Worm (Caenorhabditis elegans) whole organism, L4 larva: ENCODE data around the gene Y37H2A.11.
A peak's percentile ranks its signal among the peaks of the same experiment; 100 is the strongest.

Experiments used
- F26F4.8 ChIP-seq: fragments of 200-800 bp; sonication (Bioruptor generic); conservative IDR thresholded peaks from 2 replicates; pipeline ENCODE4 v1.3.6; 2022; ENCODE audit warnings: missing genetic modification characterization, missing compliant biosample characterization
- F49E8.2 ChIP-seq: sonication (generic microtip); optimal IDR thresholded peaks from 2 replicates; lab custom pipeline; 2016; ENCODE audit warnings: missing compliant biosample characterization, mild to moderate bottlenecking, missing genetic modification characterization, borderline replicate concordance
- T20F7.1 ChIP-seq: fragments of 200-800 bp; sonication (Bioruptor generic); optimal IDR thresholded peaks from 2 replicates; lab custom pipeline; 2018; ENCODE audit warnings: mild to moderate bottlenecking, missing genetic modification characterization, missing compliant biosample characterization
- aha-1 ChIP-seq: fragments of 150-350 bp; peaks from one replicate; lab custom pipeline; 2014; ENCODE audit warnings: missing biosample characterization, missing genetic modification characterization
- aly-2 ChIP-seq: sonication (generic microtip); optimal IDR thresholded peaks from 2 replicates; lab custom pipeline; 2018; ENCODE audit warnings: missing biosample characterization, missing genetic modification characterization
- ama-1 ChIP-seq: fragments of 150-350 bp; optimal IDR thresholded peaks from 2 replicates; lab custom pipeline; 2014; ENCODE audit warnings: inconsistent platforms, mixed read lengths
- ceh-28 ChIP-seq: fragments of 150-350 bp; optimal IDR thresholded peaks from 2 replicates; lab custom pipeline; 2014; ENCODE audit warnings: missing biosample characterization, missing genetic modification reagents, missing genetic modification characterization
- ces-1 ChIP-seq: fragments of 150-350 bp; sonication (generic microtip); optimal IDR thresholded peaks from 4 replicates; lab custom pipeline; 2014; ENCODE audit warnings: missing biosample characterization, missing genetic modification reagents, missing genetic modification characterization
- dmd-8 ChIP-seq: fragments of 200-800 bp; sonication (Bioruptor generic); IDR thresholded peaks from 2 replicates; pipeline ENCODE4 v1.3.6; 2022; ENCODE audit warnings: missing genetic modification characterization, missing compliant biosample characterization
- dpl-1 ChIP-seq: fragments of 150-350 bp; optimal IDR thresholded peaks from 2 replicates; lab custom pipeline; 2014; ENCODE audit warnings: missing biosample characterization, missing genetic modification reagents, missing genetic modification characterization
- duxl-1 ChIP-seq: sonication (generic microtip); optimal IDR thresholded peaks from 2 replicates; lab custom pipeline; 2016; ENCODE audit warnings: mild to moderate bottlenecking, missing genetic modification characterization, moderate library complexity, missing compliant biosample characterization; ENCODE audit not compliant: poor library complexity
- egl-43 ChIP-seq: fragments of 200-800 bp; sonication (Bioruptor generic); IDR thresholded peaks from 2 replicates; pipeline ENCODE4 v1.3.6; 2022; ENCODE audit warnings: missing genetic modification reagents, missing genetic modification characterization, missing compliant biosample characterization
- hlh-30 ChIP-seq: sonication (generic microtip); optimal IDR thresholded peaks from 2 replicates; lab custom pipeline; 2017; ENCODE audit warnings: antibody characterized with exemption, mild to moderate bottlenecking, missing genetic modification characterization, missing compliant biosample characterization; ENCODE audit not compliant: insufficient read depth
- hmg-1.1 ChIP-seq: fragments of 200-800 bp; sonication (Bioruptor generic); IDR thresholded peaks from 2 replicates; pipeline ENCODE4 v1.3.6; 2022; ENCODE audit warnings: missing genetic modification reagents, missing genetic modification characterization, missing compliant biosample characterization
- jun-1 ChIP-seq: fragments of 150-350 bp; optimal IDR thresholded peaks from 2 replicates; lab custom pipeline; 2014; ENCODE audit warnings: missing biosample characterization, missing genetic modification reagents, missing genetic modification characterization
- lim-7 ChIP-seq: fragments of 200-800 bp; sonication (Bioruptor generic); IDR thresholded peaks from 2 replicates; pipeline ENCODE4 v1.3.6; 2022; ENCODE audit warnings: missing genetic modification characterization, missing compliant biosample characterization
- lin-13 ChIP-seq: fragments of 150-350 bp; optimal IDR thresholded peaks from 2 replicates; lab custom pipeline; 2014; ENCODE audit warnings: missing biosample characterization, missing genetic modification reagents, missing genetic modification characterization
- lin-38 ChIP-seq: fragments of 200-800 bp; sonication (Bioruptor generic); IDR thresholded peaks from 2 replicates; pipeline ENCODE4 v1.3.6; 2022; ENCODE audit warnings: missing genetic modification reagents, missing genetic modification characterization, missing compliant biosample characterization
- mxl-2 ChIP-seq: fragments of 200-800 bp; sonication (Bioruptor generic); conservative IDR thresholded peaks from 2 replicates; pipeline ENCODE4 v1.3.6; 2022; ENCODE audit warnings: missing genetic modification reagents, missing genetic modification characterization, missing compliant biosample characterization
- mxl-3 ChIP-seq: fragments of 200-800 bp; sonication (Bioruptor generic); optimal IDR thresholded peaks from 2 replicates; lab custom pipeline; 2018; ENCODE audit warnings: mild to moderate bottlenecking, missing genetic modification characterization, missing compliant biosample characterization
- nhr-10 ChIP-seq: fragments of 150-350 bp; optimal IDR thresholded peaks from 2 replicates; lab custom pipeline; 2014; ENCODE audit warnings: missing biosample characterization, missing genetic modification characterization
- nhr-237 ChIP-seq: sonication (generic microtip); optimal IDR thresholded peaks from 2 replicates; lab custom pipeline; 2017; ENCODE audit warnings: missing biosample characterization, missing genetic modification characterization
- nhr-28 ChIP-seq: fragments of 150-350 bp; optimal IDR thresholded peaks from 2 replicates; lab custom pipeline; 2014; ENCODE audit warnings: missing biosample characterization, missing genetic modification characterization
- nhr-42 ChIP-seq: fragments of 200-800 bp; sonication (Bioruptor generic); IDR thresholded peaks from 2 replicates; pipeline ENCODE4 v1.3.6; 2022; ENCODE audit warnings: missing genetic modification characterization, missing compliant biosample characterization
- pqm-1 ChIP-seq: sonication (generic microtip); optimal IDR thresholded peaks from 2 replicates; lab custom pipeline; 2017; ENCODE audit warnings: missing biosample characterization, missing genetic modification characterization
- set-16 ChIP-seq: fragments of 200-800 bp; sonication (Bioruptor generic); IDR thresholded peaks from 2 replicates; pipeline ENCODE4 v1.3.6; 2022; ENCODE audit warnings: missing genetic modification reagents, missing genetic modification characterization, missing compliant biosample characterization
- snpc-4 ChIP-seq: fragments of 150-350 bp; optimal IDR thresholded peaks from 2 replicates; lab custom pipeline; 2014; ENCODE audit warnings: missing biosample characterization, missing genetic modification characterization
- spr-1 ChIP-seq: sonication (generic microtip); optimal IDR thresholded peaks from 2 replicates; lab custom pipeline; 2016; ENCODE audit warnings: mild to moderate bottlenecking, missing genetic modification characterization, missing compliant biosample characterization
- tag-97 ChIP-seq: fragments of 200-800 bp; sonication (Bioruptor generic); IDR thresholded peaks from 2 replicates; pipeline ENCODE4 v1.3.6; 2022; ENCODE audit warnings: missing genetic modification characterization, missing compliant biosample characterization
- unc-39 ChIP-seq: sonication (generic microtip); optimal IDR thresholded peaks from 2 replicates; lab custom pipeline; 2017; ENCODE audit warnings: missing biosample characterization, missing genetic modification characterization
- zfp-2 ChIP-seq: sonication (generic microtip); optimal IDR thresholded peaks from 2 replicates; lab custom pipeline; 2016; ENCODE audit warnings: mild to moderate bottlenecking, missing genetic modification characterization, missing compliant biosample characterization
- zip-2 ChIP-seq: fragments of 150-350 bp; optimal IDR thresholded peaks from 2 replicates; lab custom pipeline; 2014; ENCODE audit warnings: missing biosample characterization, missing genetic modification characterization

Gene Y37H2A.11

DNA sequence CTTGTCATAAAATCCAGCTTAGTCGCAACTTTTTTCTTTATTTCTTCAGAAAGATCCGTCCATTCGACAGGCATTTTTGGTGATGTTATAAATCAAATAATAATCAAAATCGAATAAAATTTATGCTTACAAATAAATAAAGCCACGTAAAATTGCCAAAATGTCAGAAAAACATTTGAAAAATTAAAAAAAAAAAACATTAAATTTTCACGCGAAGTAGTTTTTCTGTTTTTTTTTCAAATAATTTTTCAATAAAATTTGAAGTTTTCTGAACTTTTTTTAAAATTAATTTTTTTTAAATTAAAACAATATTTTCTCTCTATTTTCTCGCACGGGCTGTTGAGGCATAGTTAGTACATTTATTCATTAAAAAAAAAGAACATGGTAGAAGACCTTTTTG, 37.4 kb downstream of the Y37H2A.11 start, which contains the start of gene C31G12.4 (continued):
- TF ChIP-seq spr-1: no peak
- TF ChIP-seq mxl-2 (GFP tag; lab: Robert Waterston, UW): no peak

DNA sequence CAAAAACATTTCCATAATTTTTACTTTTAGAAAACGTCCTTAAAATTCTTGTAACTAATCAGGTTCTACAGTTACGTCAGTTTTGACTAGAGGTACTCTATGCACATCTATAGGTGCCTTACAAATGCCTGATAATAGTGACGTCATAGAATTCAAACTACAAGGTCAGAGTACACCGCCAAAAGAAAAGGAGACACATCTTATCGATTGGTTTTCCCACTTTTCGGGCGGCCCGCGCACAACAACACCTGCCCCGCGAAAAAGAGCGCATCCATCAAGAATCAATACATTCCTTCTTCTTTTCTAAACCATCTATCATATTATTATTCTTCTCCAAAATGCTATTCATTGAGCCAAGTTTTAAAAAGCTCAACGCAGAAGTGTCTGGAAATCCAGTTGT, 38.4 kb downstream of the Y37H2A.11 start, which contains the start of gene C31G12.1:
TSS of gene C31G12.1 (plus strand) at position 301 of the 400 bp plus-strand sequence.
- TF ChIP-seq T20F7.1 (GFP tag; lab: Kevin White, UChicago) (no peak), lin-13 (GFP tag; lab: Kevin White, UChicago) (no peak), aly-2 (tag; lab: Kevin White, UChicago) (no peak), hlh-30 (tag; lab: Kevin White, UChicago) (no peak), tag-97 (GFP tag; lab: Robert Waterston, UW) (no peak), dmd-8 (GFP tag; lab: Robert Waterston, UW) (no peak), set-16 (GFP tag; lab: Robert Waterston, UW) (no peak), hmg-1.1 (GFP tag; lab: Robert Waterston, UW) (no peak)

DNA sequence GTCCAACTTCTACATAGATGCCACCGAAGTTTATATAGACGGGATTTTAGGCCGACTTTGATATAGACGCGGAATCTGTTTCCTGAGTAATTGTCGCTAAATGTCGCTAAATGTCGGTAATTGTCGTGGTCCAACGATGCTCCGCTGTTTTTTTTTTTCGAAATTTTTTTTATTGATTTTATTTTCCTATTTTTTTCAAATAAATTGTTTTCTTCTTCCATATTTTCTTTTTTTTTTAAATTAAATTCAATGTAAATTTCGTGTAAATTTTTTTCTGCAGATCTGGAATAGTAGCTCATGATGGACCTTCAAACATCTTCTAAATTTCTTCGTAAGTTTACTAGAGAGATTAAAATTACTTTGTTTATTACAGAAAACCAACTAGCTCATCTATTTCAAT, 43.6 kb downstream of the Y37H2A.11 start, which contains the start of gene C31G12.3:
TSS of gene C31G12.3 (plus strand) at position 301 of the 400 bp plus-strand sequence.
- no peak for TF ChIP-seq unc-39 (tag; lab: Kevin White, UChicago)
- no peak for TF ChIP-seq zip-2 (tag; lab: Kevin White, UChicago)
- TF ChIP-seq dpl-1 (GFP tag; lab: Kevin White, UChicago): no peak
- TF ChIP-seq lim-7: no peak
- TF ChIP-seq snpc-4: no peak
- TF ChIP-seq ama-1: no peak
- TF ChIP-seq F49E8.2: no peak

DNA sequence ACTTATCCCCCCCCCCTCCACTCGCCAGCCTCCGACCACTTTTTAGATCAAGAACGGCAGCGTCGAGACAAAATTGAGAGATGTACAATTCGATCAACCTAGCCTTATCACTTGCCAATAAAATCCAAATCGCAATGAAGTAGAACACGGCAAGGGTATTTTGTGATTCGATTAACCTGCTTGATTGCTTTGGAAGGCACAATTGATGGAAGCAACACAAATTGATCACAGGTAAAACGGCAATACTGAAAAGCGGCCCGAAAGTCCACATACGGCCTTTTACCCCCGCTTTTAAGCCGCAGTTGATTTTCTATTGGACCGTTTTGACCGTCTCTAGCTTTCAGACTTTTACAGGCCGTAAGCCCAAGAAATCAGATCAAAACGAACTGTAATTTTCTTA, 47.1 kb downstream of the Y37H2A.11 start, which contains the start of gene clec-245:
TSS of gene clec-245 (minus strand) at position 101 of the 400 bp plus-strand sequence.
- TF ChIP-seq aha-1 (tag; lab: Kevin White, UChicago) (peak; percentile 84), mxl-3 (GFP tag; lab: Kevin White, UChicago) (no peak)

DNA sequence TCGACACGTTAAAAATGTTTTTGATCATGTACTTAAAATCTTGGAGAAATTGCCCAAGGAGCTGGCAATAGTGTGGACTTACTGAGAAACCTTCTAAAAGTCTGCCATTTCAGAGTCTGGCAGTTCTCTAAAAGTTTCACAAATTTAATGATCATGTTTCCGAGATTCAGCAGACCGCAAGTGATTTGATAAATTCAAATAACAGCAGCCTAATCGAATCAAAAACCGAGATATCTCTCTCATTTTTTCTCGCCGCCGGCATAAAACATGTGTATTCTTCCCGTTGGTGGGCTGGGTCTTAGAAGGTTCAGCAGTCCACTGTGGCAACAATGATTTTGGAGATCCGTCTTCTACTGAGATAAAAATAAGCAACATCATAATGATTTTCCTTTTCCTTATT, 47.9 kb downstream of the Y37H2A.11 start, which contains the start of gene clec-246:
TSS of gene clec-246 (plus strand) at position 301 of the 400 bp plus-strand sequence.
- TF ChIP-seq nhr-10 (tag; lab: Kevin White, UChicago): no peak
- no peak for TF ChIP-seq zfp-2 (tag; lab: Kevin White, UChicago)
- TF ChIP-seq nhr-237 (tag; lab: Kevin White, UChicago): no peak
- no peak for TF ChIP-seq duxl-1
- no peak for TF ChIP-seq spr-1
- no peak for TF ChIP-seq ces-1 (GFP tag; lab: Kevin White, UChicago)
- TF ChIP-seq jun-1: no peak

DNA sequence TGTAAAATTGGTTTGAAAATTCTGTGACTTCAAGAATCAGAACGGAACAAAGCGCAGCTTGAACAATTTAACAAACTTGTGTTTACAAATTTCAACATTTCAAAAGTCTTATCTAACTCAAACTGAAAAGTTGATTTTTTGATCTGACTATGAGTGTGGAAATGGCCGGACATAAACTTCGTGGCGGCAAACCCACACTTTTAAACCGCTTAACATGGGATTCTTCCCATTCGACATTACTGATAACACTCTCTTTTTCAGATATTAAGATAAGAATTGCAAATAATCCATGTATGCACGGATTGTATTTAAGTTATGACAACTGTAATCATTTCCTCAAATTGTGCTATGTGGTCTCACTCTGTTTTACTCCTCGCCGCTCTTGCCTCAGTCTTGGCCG, 49.9 kb downstream of the Y37H2A.11 start, which contains the start of gene clec-42:
TSS of gene clec-42 (plus strand) at position 285 of the 400 bp plus-strand sequence.
- TF ChIP-seq nhr-42 (GFP tag; lab: Robert Waterston, UW) (no peak), pqm-1 (tag; lab: Kevin White, UChicago) (peak; percentile 35), lin-38 (GFP tag; lab: Robert Waterston, UW) (no peak), nhr-28 (peak; percentile 38), egl-43 (GFP tag; lab: Robert Waterston, UW) (no peak), F26F4.8 (GFP tag; lab: Robert Waterston, UW) (no peak), ceh-28 (no peak)
